Worm (Caenorhabditis elegans): Measurements from ENCODE around the gene C16D9.4.

The C16D9.4 gene

ce11 chrV:8280770-8281169 is 38.1 kb upstream of the C16D9.4 start, which contains the start of gene str-135:
Gene str-135 (minus strand): TSS chrV:8280870.
- TF ChIP-seq nhr-11 (tag; optimal IDR thresholded peaks at IDR 0.05) (no peak), ceh-62 (tag; optimal IDR thresholded peaks at IDR 0.05) (no peak), dpl-1 (GFP tag; optimal IDR thresholded peaks at IDR 0.05) (no peak)

DNA sequence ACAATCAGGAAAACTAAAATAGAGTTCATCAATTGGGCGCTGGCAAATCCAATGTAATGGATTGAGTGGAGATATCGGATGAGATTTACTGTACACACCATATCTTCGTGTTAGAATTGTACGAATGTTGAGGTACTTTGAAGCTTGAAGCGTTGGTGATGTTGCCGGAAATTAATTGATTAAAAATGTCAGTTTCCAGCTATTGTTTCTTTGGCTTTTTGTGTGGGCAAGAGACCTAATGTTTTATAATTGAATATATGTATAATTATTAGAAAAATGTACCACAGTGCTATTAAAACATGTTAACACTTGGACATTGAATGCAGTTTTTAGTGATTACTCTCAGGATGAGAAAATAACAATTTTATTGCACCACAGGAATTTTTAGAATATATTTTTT is 36.1 kb upstream of the C16D9.4 start, which contains the start of gene str-136:
str-136 (minus strand) TSS at position 101 of the 400 bp plus-strand sequence.
- TF ChIP-seq unc-62 (GFP tag; optimal IDR thresholded peaks at IDR 0.05 in 1 of 2) (peak in 1 of 2 experiments; percentile 9), unc-62 (tag; optimal IDR thresholded peaks at IDR 0.05) (no peak), hlh-11 (tag; optimal IDR thresholded peaks at IDR 0.05) (no peak)

DNA sequence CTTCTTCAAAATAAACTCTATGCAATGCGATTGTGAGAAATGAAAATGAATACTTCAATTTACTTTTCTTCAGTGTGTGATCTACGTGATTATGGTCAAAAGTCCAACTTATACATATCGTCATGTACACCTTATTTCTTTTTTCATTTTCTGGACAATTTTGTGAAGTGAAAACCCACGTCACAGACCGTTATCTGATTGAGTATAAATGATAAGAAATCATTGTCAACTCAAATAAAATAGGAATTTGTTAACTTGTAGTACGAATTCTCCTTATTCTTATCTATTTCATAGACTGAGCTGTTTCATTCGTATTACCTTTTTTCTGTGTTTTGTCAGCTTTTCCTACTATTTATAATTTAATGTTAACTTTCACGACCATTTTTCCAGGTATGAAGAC is 29.3 kb upstream of the C16D9.4 start, which contains the start of gene asp-5:
asp-5 (plus strand) TSS at position 391 of the 400 bp plus-strand sequence.
- TF ChIP-seq nhr-77 (tag; optimal IDR thresholded peaks at IDR 0.05) (peak; percentile 42), nhr-237 (tag; optimal IDR thresholded peaks at IDR 0.05) (no peak), nhr-41 (GFP tag; IDR thresholded peaks at IDR 0.05) (no peak), mxl-2 (GFP tag; conservative IDR thresholded peaks at IDR 0.05) (no peak), daf-8 (GFP tag; IDR thresholded peaks at IDR 0.05) (no peak), egl-27 (tag; optimal IDR thresholded peaks at IDR 0.05) (no peak), lir-3 (tag; optimal IDR thresholded peaks at IDR 0.05) (no peak), unc-130 (GFP tag; optimal IDR thresholded peaks at IDR 0.05) (no peak), zip-11 (GFP tag; IDR thresholded peaks at IDR 0.05) (no peak), T26A8.4 (GFP tag; IDR thresholded peaks at IDR 0.05) (no peak), pha-4 (GFP tag; IDR thresholded peaks at IDR 0.05) (no peak), pha-4 (tag; optimal IDR thresholded peaks at IDR 0.05) (no peak), lin-29 (GFP tag; IDR thresholded peaks at IDR 0.05) (no peak), ces-1 (GFP tag; optimal IDR thresholded peaks at IDR 0.05) (no peak), snpc-1.2 (GFP tag; IDR thresholded peaks at IDR 0.05) (no peak), nhr-6 (tag; optimal IDR thresholded peaks at IDR 0.05) (no peak), ztf-7 (tag; optimal IDR thresholded peaks at IDR 0.05) (no peak), Y5F2A.4 (GFP tag; optimal IDR thresholded peaks at IDR 0.05) (no peak), ceh-62 (tag; optimal IDR thresholded peaks at IDR 0.05) (no peak), snpc-4 (tag; optimal IDR thresholded peaks at IDR 0.05) (no peak), hlh-11 (tag; optimal IDR thresholded peaks at IDR 0.05) (peak; percentile 41), daf-12 (tag; optimal IDR thresholded peaks at IDR 0.05) (no peak), Y75B8A.6 (GFP tag; IDR thresholded peaks at IDR 0.05) (no peak), lin-39 (tag; optimal IDR thresholded peaks at IDR 0.05) (no peak), R02D3.7 (tag; optimal IDR thresholded peaks at IDR 0.05) (no peak), nhr-28 (tag; optimal IDR thresholded peaks at IDR 0.05) (peak; percentile 57), zip-2 (tag; optimal IDR thresholded peaks at IDR 0.05) (no peak), lin-1 (GFP tag; IDR thresholded peaks at IDR 0.05) (no peak), pqm-1 (tag; optimal IDR thresholded peaks at IDR 0.05) (peak; percentile 71), zag-1 (tag; optimal IDR thresholded peaks at IDR 0.05) (no peak), ceh-82 (tag; optimal IDR thresholded peaks at IDR 0.05) (no peak), F10B5.3 (tag; optimal IDR thresholded peaks at IDR 0.05) (no peak), attf-4 (tag; optimal IDR thresholded peaks at IDR 0.05) (no peak), hlh-30 (tag; optimal IDR thresholded peaks at IDR 0.05; ENCODE audit: insufficient read depth) (no peak), php-3 (GFP tag; IDR thresholded peaks at IDR 0.05) (no peak), lin-38 (GFP tag; IDR thresholded peaks at IDR 0.05) (no peak), T20F7.1 (GFP tag; optimal IDR thresholded peaks at IDR 0.05) (no peak), lim-7 (GFP tag; IDR thresholded peaks at IDR 0.05) (no peak), egl-43 (GFP tag; IDR thresholded peaks at IDR 0.05) (no peak), nhr-102 (tag; optimal IDR thresholded peaks at IDR 0.05) (no peak), lsy-2 (tag; optimal IDR thresholded peaks at IDR 0.05) (no peak), madf-5 (GFP tag; IDR thresholded peaks at IDR 0.05) (no peak), nhr-76 (tag; optimal IDR thresholded peaks at IDR 0.05) (no peak), dmd-9 (GFP tag; IDR thresholded peaks at IDR 0.05) (no peak), aly-2 (tag; optimal IDR thresholded peaks at IDR 0.05) (no peak), daf-16 (GFP tag; optimal IDR thresholded peaks at IDR 0.05) (no peak), daf-16 (tag; optimal IDR thresholded peaks at IDR 0.05) (peak; percentile 62)
